Worm (Caenorhabditis elegans) whole organism, L4 larva: ENCODE measurements around the gene jmjd-4.

Source experiments
- Y75B8A.6 ChIP-seq: fragments of 200-800 bp; sonication (Bioruptor generic); IDR thresholded peaks from 2 replicates; pipeline ENCODE4 v1.3.6; 2022; ENCODE audit warnings: missing genetic modification reagents, missing genetic modification characterization, missing compliant biosample characterization
- ZK546.5 ChIP-seq, 2 experiments: sonication (generic microtip); optimal IDR thresholded peaks; 2 replicates each; lab custom pipeline; 2017; ENCODE audit warnings: missing biosample characterization in 2 of 2, missing genetic modification characterization in 2 of 2
- ama-1 ChIP-seq: fragments of 150-350 bp; optimal IDR thresholded peaks from 2 replicates; lab custom pipeline; 2014; ENCODE audit warnings: inconsistent platforms, mixed read lengths
- ceh-20 ChIP-seq: fragments of 200-800 bp; sonication (Bioruptor generic); IDR thresholded peaks from 2 replicates; pipeline ENCODE4 v1.3.6; 2022; ENCODE audit warnings: missing genetic modification reagents, missing genetic modification characterization, missing compliant biosample characterization
- lin-39 ChIP-seq: fragments of 150-350 bp; optimal IDR thresholded peaks from 2 replicates; lab custom pipeline; 2014; ENCODE audit warnings: missing biosample characterization, missing genetic modification reagents, missing genetic modification characterization
- nhr-102 ChIP-seq: sonication (generic microtip); optimal IDR thresholded peaks from 2 replicates; lab custom pipeline; 2016; ENCODE audit warnings: mild to moderate bottlenecking, missing genetic modification characterization, moderate library complexity, missing compliant biosample characterization
- spr-1 ChIP-seq: sonication (generic microtip); optimal IDR thresholded peaks from 2 replicates; lab custom pipeline; 2016; ENCODE audit warnings: mild to moderate bottlenecking, missing genetic modification characterization, missing compliant biosample characterization
- tag-97 ChIP-seq: fragments of 200-800 bp; sonication (Bioruptor generic); IDR thresholded peaks from 2 replicates; pipeline ENCODE4 v1.3.6; 2022; ENCODE audit warnings: missing genetic modification characterization, missing compliant biosample characterization
- unc-62 ChIP-seq, 3 experiments: fragments of 150-350 bp in 1 of 3; sonication (generic microtip); optimal IDR thresholded peaks in 2 of 3; peaks in 1 of 3; 1 replicate in 1 of 3; 2 replicates in 2 of 3; lab custom pipeline; 2014 to 2017; ENCODE audit warnings: missing biosample characterization in 3 of 3, missing genetic modification characterization in 3 of 3, missing genetic modification reagents in 3 of 3, missing genotype in 1 of 3
- zag-1 ChIP-seq: fragments of 150-350 bp; optimal IDR thresholded peaks from 2 replicates; lab custom pipeline; 2014; ENCODE audit warnings: missing biosample characterization, missing genetic modification characterization

- TF ChIP-seq ceh-20 (GFP tag; lab: Robert Waterston, UW) (no peak), zag-1 (tag; lab: Kevin White, UChicago) (no peak), spr-1 (tag; lab: Kevin White, UChicago) (no peak), tag-97 (GFP tag; lab: Robert Waterston, UW) (no peak), ama-1 (lab: Kevin White, UChicago) (no peak), unc-62 (GFP tag; optimal IDR thresholded peaks at IDR 0.05 in 1 of 2; lab: Kevin White, UChicago) (no peak), unc-62 (tag; optimal IDR thresholded peaks at IDR 0.05; lab: Kevin White, UChicago) (no peak), nhr-102 (tag; lab: Kevin White, UChicago) (no peak), Y75B8A.6 (GFP tag; lab: Robert Waterston, UW) (no peak), lin-39 (no peak), ZK546.5 (tag; optimal IDR thresholded peaks at IDR 0.05; lab: Kevin White, UChicago) (no peak)
Measured at ce11 chrIII:10359916-10360315, 26.1 kb upstream of the jmjd-4 start.
